Fruit fly (Drosophila melanogaster) whole organism, pupa: ENCODE data around the gene Alms1b.
A peak's percentile ranks its signal among the peaks of the same experiment; 100 is the strongest.

Experiments used
- CG10348 ChIP-seq: fragments of 200-800 bp; sonication (Bioruptor generic); IDR thresholded peaks from 2 replicates; pipeline ENCODE4 v1.3.6; 2022; ENCODE audit warnings: missing biosample characterization, missing genetic modification characterization
- CG12605 ChIP-seq: fragments of 200-800 bp; sonication (Bioruptor generic); IDR thresholded peaks from 2 replicates; pipeline ENCODE4 v1.3.6; 2022; ENCODE audit warnings: missing biosample characterization, missing genetic modification characterization
- CG13204 ChIP-seq: fragments of 200-800 bp; sonication (Bioruptor generic); optimal IDR thresholded peaks from 2 replicates; lab custom pipeline; 2018; ENCODE audit warnings: missing biosample characterization, mild to moderate bottlenecking, missing genetic modification characterization, moderate library complexity
- CG14655 ChIP-seq: fragments of 200-800 bp; sonication (Bioruptor generic); optimal IDR thresholded peaks from 3 replicates; lab custom pipeline; 2017; ENCODE audit warnings: mild to moderate bottlenecking, missing biosample characterization, missing genetic modification reagents, missing genetic modification characterization
- CG15710 ChIP-seq: fragments of 200-800 bp; sonication (Bioruptor generic); optimal IDR thresholded peaks from 2 replicates; lab custom pipeline; 2018; ENCODE audit warnings: missing biosample characterization, mild to moderate bottlenecking, missing genetic modification characterization, moderate library complexity
- CG17806 ChIP-seq: fragments of 200-800 bp; sonication (Bioruptor generic); optimal IDR thresholded peaks from 2 replicates; lab custom pipeline; 2018; ENCODE audit warnings: missing biosample characterization, mild to moderate bottlenecking, missing genetic modification characterization, moderate library complexity
- CG32121 ChIP-seq: fragments of 200-800 bp; sonication (Bioruptor generic); IDR thresholded peaks from 2 replicates; pipeline ENCODE4 v1.3.6; 2022; ENCODE audit warnings: missing biosample characterization, missing genetic modification characterization
- CG34367 ChIP-seq: fragments of 200-800 bp; sonication (Bioruptor generic); optimal IDR thresholded peaks from 2 replicates; lab custom pipeline; 2018; ENCODE audit warnings: missing biosample characterization, mild to moderate bottlenecking, missing genetic modification characterization
- CG4496 ChIP-seq: fragments of 200-800 bp; sonication (Bioruptor generic); IDR thresholded peaks from 3 replicates; pipeline ENCODE4 v1.3.6; 2022; ENCODE audit warnings: missing biosample characterization, missing genetic modification characterization
- CG8159 ChIP-seq: fragments of 200-800 bp; sonication (Bioruptor generic); optimal IDR thresholded peaks from 3 replicates; lab custom pipeline; 2018; ENCODE audit warnings: missing biosample characterization, mild to moderate bottlenecking, missing genetic modification characterization, moderate library complexity
- CG8301 ChIP-seq: fragments of 200-800 bp; sonication (Bioruptor generic); optimal IDR thresholded peaks from 2 replicates; lab custom pipeline; 2018; ENCODE audit warnings: missing biosample characterization, mild to moderate bottlenecking, missing genetic modification characterization
- CG9948 ChIP-seq: fragments of 200-800 bp; sonication (Bioruptor generic); optimal IDR thresholded peaks from 2 replicates; lab custom pipeline; 2018; ENCODE audit warnings: missing biosample characterization, mild to moderate bottlenecking, missing genetic modification characterization, moderate library complexity
- D1 ChIP-seq: fragments of 200-800 bp; sonication (Bioruptor generic); optimal IDR thresholded peaks from 2 replicates; lab custom pipeline; 2018; ENCODE audit warnings: missing biosample characterization, mild to moderate bottlenecking, missing genetic modification characterization, moderate library complexity
- EcR ChIP-seq: fragments of 200-800 bp; sonication (Bioruptor generic); optimal IDR thresholded peaks from 3 replicates; lab custom pipeline; 2019; ENCODE audit warnings: missing biosample characterization, missing genetic modification characterization, mild to moderate bottlenecking, moderate library complexity, missing genetic modification reagents
- Ets98B ChIP-seq: fragments of 200-800 bp; sonication (Bioruptor generic); IDR thresholded peaks from 2 replicates; pipeline ENCODE4 v1.3.6; 2022; ENCODE audit warnings: missing biosample characterization, missing genetic modification characterization
- Pif1A ChIP-seq: fragments of 200-800 bp; sonication (Bioruptor generic); optimal IDR thresholded peaks from 3 replicates; lab custom pipeline; 2016; ENCODE audit warnings: missing biosample characterization, missing genetic modification characterization
- Pif1B ChIP-seq: fragments of 200-800 bp; sonication (Bioruptor generic); optimal IDR thresholded peaks from 3 replicates; lab custom pipeline; 2016; ENCODE audit warnings: missing biosample characterization, missing genetic modification characterization
- Snoo ChIP-seq: fragments of 200-800 bp; sonication (Bioruptor generic); optimal IDR thresholded peaks from 3 replicates; lab custom pipeline; 2017; ENCODE audit warnings: missing biosample characterization, mild to moderate bottlenecking, missing genetic modification characterization, inconsistent platforms
- fd96Ca ChIP-seq: fragments of 200-800 bp; sonication (Bioruptor generic); IDR thresholded peaks from 3 replicates; pipeline ENCODE4 v1.3.6; 2022; ENCODE audit warnings: missing biosample characterization, missing genetic modification characterization
- gl ChIP-seq: fragments of 200-800 bp; sonication (Bioruptor generic); optimal IDR thresholded peaks from 2 replicates; lab custom pipeline; 2018; ENCODE audit warnings: missing biosample characterization, mild to moderate bottlenecking, missing genetic modification characterization
- rn ChIP-seq: fragments of 200-800 bp; sonication (Bioruptor generic); IDR thresholded peaks from 2 replicates; pipeline ENCODE4 v1.3.6; 2022; ENCODE audit warnings: missing biosample characterization, missing genetic modification characterization

The Alms1b gene

DNA sequence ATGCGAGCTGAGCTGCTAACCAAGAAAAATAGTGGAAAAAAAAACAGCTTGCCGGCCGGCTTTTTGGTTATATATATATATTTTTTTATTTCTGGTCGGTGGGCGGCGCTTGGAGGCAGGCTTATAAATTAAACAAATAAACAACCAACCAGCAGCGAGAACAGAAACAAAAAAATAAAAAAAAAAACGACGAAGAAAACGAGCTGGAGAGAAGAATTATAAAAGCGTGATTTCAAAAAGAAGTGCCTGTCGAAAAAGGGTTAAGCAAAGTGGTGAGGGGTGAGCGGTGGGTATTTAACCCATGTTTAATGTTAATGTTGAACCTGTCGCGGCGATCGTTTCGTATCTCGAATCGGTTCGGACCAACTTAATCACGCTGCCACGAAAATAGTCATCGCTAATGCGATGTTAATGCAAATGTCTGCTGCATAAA, 40.5 kb upstream of the Alms1b start:
- TF ChIP-seq CG13204 (GFP tag; lab: Kevin White, UChicago) (no peak), CG10348 (GFP tag; lab: Robert Waterston, UW) (no peak), CG4496 (no peak), rn (GFP tag; lab: Robert Waterston, UW) (no peak), Snoo (tag; lab: Kevin White, UChicago) (no peak), CG32121 (GFP tag; lab: Robert Waterston, UW) (no peak), CG12605 (no peak), CG17806 (tag; lab: Kevin White, UChicago) (no peak), Pif1B (GFP tag; lab: Kevin White, UChicago) (no peak), EcR (GFP tag; lab: Kevin White, UChicago) (peak; percentile 53), CG8301 (tag; lab: Kevin White, UChicago) (no peak), gl (peak; percentile 18), CG8159 (tag; lab: Kevin White, UChicago) (peak; percentile 22), CG34367 (tag; lab: Kevin White, UChicago) (no peak), CG9948 (no peak), Ets98B (GFP tag; lab: Robert Waterston, UW) (no peak), Pif1A (GFP tag; lab: Kevin White, UChicago) (peak; percentile 17), D1 (tag; lab: Kevin White, UChicago) (no peak), CG15710 (tag; lab: Kevin White, UChicago) (no peak), fd96Ca (no peak), CG14655 (GFP tag; lab: Kevin White, UChicago) (no peak)
- TF ChIP-seq, all 21 proteins: peak for 4

DNA sequence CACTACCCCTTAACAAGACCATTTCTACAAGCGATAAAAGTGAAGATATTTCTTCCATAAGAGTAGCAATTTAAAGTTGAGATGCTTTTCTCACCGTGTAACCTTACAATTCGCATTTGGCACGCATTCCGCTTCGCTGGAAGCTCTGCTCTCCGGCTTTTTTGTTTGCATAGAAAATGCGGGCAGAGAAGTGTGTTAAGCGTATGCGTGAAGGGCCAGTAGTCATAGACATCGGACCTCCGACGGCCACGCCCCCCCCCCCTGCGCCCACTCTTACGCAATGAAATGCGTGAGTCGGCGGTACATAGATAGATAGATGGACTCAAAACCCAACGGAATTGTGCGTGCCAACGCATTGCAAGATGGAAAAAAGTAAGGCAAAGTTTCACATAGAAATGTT, 38.7 kb upstream of the Alms1b start:
- TF ChIP-seq CG32121 (GFP tag; lab: Robert Waterston, UW) = no peak
- TF ChIP-seq CG34367 (tag; lab: Kevin White, UChicago) = no peak
- no peak for TF ChIP-seq EcR (GFP tag; lab: Kevin White, UChicago)
- TF ChIP-seq Ets98B (GFP tag; lab: Robert Waterston, UW) = peak; percentile 10; the same call in 1 of the 2 replicates
- 0 out of 3 replicates have a peak, but pooled peaks have one; percentile 10 for TF ChIP-seq fd96Ca
- no peak for TF ChIP-seq CG10348 (GFP tag; lab: Robert Waterston, UW)
- no peak for TF ChIP-seq CG4496
- TF ChIP-seq CG15710 (tag; lab: Kevin White, UChicago) = no peak
- TF ChIP-seq Snoo (tag; lab: Kevin White, UChicago) = no peak
- TF ChIP-seq CG13204 (GFP tag; lab: Kevin White, UChicago) = no peak

- peak; percentile 98 for TF ChIP-seq CG32121 (GFP tag; lab: Robert Waterston, UW)
- peak; percentile 94 for TF ChIP-seq CG8159 (tag; lab: Kevin White, UChicago)
- peak; percentile 91 for TF ChIP-seq D1 (tag; lab: Kevin White, UChicago)
- TF ChIP-seq Snoo (tag; lab: Kevin White, UChicago) = peak; percentile 98
- peak; percentile 92 for TF ChIP-seq rn (GFP tag; lab: Robert Waterston, UW)
- TF ChIP-seq CG34367 (tag; lab: Kevin White, UChicago) = peak; percentile 93
- peak; percentile 94 for TF ChIP-seq CG9948
- peak; percentile 98 for TF ChIP-seq fd96Ca
- TF ChIP-seq Pif1A (GFP tag; lab: Kevin White, UChicago) = peak; percentile 98
- peak; percentile 96 for TF ChIP-seq CG12605
- peak; percentile 95 for TF ChIP-seq Pif1B (GFP tag; lab: Kevin White, UChicago)
- TF ChIP-seq CG14655 (GFP tag; lab: Kevin White, UChicago) = peak; percentile 95
- TF ChIP-seq Ets98B (GFP tag; lab: Robert Waterston, UW) = peak; percentile 98
- peak; percentile 96 for TF ChIP-seq CG15710 (tag; lab: Kevin White, UChicago)
- TF ChIP-seq CG8301 (tag; lab: Kevin White, UChicago) = peak; percentile 94
- TF ChIP-seq CG4496 = peak; percentile 98
- TF ChIP-seq gl = peak; percentile 85
- peak; percentile 68 for TF ChIP-seq EcR (GFP tag; lab: Kevin White, UChicago)
- TF ChIP-seq CG10348 (GFP tag; lab: Robert Waterston, UW) = peak; percentile 95
- peak; percentile 94 for TF ChIP-seq CG13204 (GFP tag; lab: Kevin White, UChicago)
- peak; percentile 93 for TF ChIP-seq CG17806 (tag; lab: Kevin White, UChicago)
These were observed 36.1 kb upstream of the Alms1b start, which contains the start of gene CG3009 for dm6 chrX:4666650-4667360. Gene CG3009 (minus strand): TSS chrX:4666700.

DNA sequence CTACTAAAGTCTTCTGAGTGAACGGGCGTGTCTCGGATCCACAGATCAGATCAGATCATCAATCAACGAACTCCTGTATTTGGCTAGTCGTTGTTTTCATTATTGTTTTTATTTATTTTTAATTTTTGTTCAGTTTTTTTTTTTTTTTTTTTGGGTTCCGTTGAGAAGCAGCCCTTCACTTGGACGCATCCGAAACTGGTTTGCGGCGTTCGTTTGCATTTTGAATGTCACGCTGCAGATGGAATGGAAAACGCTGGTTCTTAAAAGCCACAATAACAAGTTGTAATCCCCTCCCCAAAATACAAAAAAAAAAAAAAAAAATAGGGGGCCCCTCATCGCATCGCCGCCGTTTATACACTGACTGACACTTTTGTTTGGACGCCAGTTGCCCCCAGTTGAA, 33.4 kb upstream of the Alms1b start:
- TF ChIP-seq CG13204 (GFP tag; lab: Kevin White, UChicago) (no peak), gl (peak; percentile 5), CG32121 (GFP tag; lab: Robert Waterston, UW) (no peak), CG15710 (tag; lab: Kevin White, UChicago) (peak; percentile 8), CG14655 (GFP tag; lab: Kevin White, UChicago) (no peak), rn (GFP tag; lab: Robert Waterston, UW) (no peak), CG8159 (tag; lab: Kevin White, UChicago) (no peak), EcR (GFP tag; lab: Kevin White, UChicago) (peak; percentile 43), CG34367 (tag; lab: Kevin White, UChicago) (no peak), Pif1A (GFP tag; lab: Kevin White, UChicago) (peak; percentile 1), fd96Ca (no peak), D1 (tag; lab: Kevin White, UChicago) (no peak)

DNA sequence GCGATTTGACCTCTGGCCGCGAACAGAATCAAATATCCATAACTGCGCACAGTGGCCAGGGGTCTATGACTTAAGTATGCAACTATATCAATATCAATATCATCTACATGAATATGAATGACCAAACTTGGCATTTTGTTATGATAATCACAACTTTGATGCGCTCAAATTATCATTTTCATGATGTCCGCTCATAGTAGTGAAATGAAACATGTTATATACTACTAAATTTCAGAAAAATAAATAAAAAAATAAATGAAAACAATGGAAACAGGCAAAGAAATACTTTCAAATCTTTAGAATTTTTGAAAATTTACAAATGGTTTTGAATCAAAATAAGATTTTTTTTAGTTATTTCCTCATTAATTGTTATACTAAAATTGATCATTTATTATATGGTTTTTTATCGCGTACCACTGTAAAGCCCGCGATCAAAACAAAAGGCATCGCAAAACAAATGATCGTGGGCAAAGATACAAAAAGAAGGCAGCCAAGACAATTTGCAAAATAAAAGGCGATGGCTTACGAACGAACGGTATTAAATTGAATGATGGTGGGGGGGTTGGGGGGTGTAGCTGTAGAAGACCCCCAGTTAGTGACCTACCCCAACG, 30.0 kb upstream of the Alms1b start:
- peak; percentile 9 for TF ChIP-seq CG15710 (tag; lab: Kevin White, UChicago)
- TF ChIP-seq CG8301 (tag; lab: Kevin White, UChicago) = no peak
- TF ChIP-seq Pif1B (GFP tag; lab: Kevin White, UChicago) = no peak
- TF ChIP-seq D1 (tag; lab: Kevin White, UChicago) = no peak
- no peak for TF ChIP-seq Snoo (tag; lab: Kevin White, UChicago)
- TF ChIP-seq CG9948 = peak; percentile 25
- TF ChIP-seq CG13204 (GFP tag; lab: Kevin White, UChicago) = no peak
- TF ChIP-seq CG8159 (tag; lab: Kevin White, UChicago) = peak; percentile 32
- TF ChIP-seq fd96Ca = no peak
- no peak for TF ChIP-seq CG17806 (tag; lab: Kevin White, UChicago)
- TF ChIP-seq CG12605 = no peak
